Worm (Caenorhabditis elegans): Measurements from ENCODE around the gene cit-1.2.

cit-1.2 gene

ce11 chrIII:7973201-7973767, 37.3 kb upstream of the cit-1.2 start, which contains the start of the genes eef-1B.1 and aco-2 (continued):
- TF ChIP-seq ztf-6 (GFP tag; IDR thresholded peaks at IDR 0.05) (no peak), F57A8.1 (GFP tag; optimal IDR thresholded peaks at IDR 0.05) (no peak), K12H6.12 (tag; optimal IDR thresholded peaks at IDR 0.05) (peak; percentile 52), dox-1 (GFP tag; IDR thresholded peaks at IDR 0.05) (peak; percentile 88), Y53G8AR.9 (GFP tag; conservative IDR thresholded peaks at IDR 0.05) (peak; percentile 78), rcor-1 (GFP tag; IDR thresholded peaks at IDR 0.05) (peak; percentile 67), ccch-3 (GFP tag; optimal IDR thresholded peaks at IDR 0.05) (no peak), lsl-1 (GFP tag; optimal IDR thresholded peaks at IDR 0.05) (peak; percentile 72), let-526 (GFP tag; IDR thresholded peaks at IDR 0.05) (no peak), lin-54 (GFP tag; optimal IDR thresholded peaks at IDR 0.05) (peak; percentile 86), snpc-4 (GFP tag; optimal IDR thresholded peaks at IDR 0.05) (no peak), snpc-4 (tag; optimal IDR thresholded peaks at IDR 0.05) (peak; percentile 2 to 63 (median 54)), D2030.7 (GFP tag; IDR thresholded peaks at IDR 0.05) (peak; percentile 56), madf-10 (tag; optimal IDR thresholded peaks at IDR 0.05) (peak; percentile 52), B0035.1 (tag; optimal IDR thresholded peaks at IDR 0.05) (no peak), nfyb-1 (GFP tag; IDR thresholded peaks at IDR 0.05) (peak; percentile 85), snpc-3.4 (tag; optimal IDR thresholded peaks at IDR 0.05) (no peak), madf-8 (GFP tag; conservative IDR thresholded peaks at IDR 0.05) (peak; percentile 56; the same call in 1 of the 2 replicates), lin-40 (tag; optimal IDR thresholded peaks at IDR 0.05) (peak; percentile 84), snpc-1.1 (tag; optimal IDR thresholded peaks at IDR 0.05; ENCODE audit: insufficient read depth) (no peak), mxl-1 (tag; optimal IDR thresholded peaks at IDR 0.05) (no peak), let-607 (tag; optimal IDR thresholded peaks at IDR 0.05) (peak; percentile 9 to 69), attf-3 (GFP tag; conservative IDR thresholded peaks at IDR 0.05) (peak; percentile 72), die-1 (tag; optimal IDR thresholded peaks at IDR 0.05) (no peak), F23B12.7 (tag; optimal IDR thresholded peaks at IDR 0.05; ENCODE audit: insufficient read depth) (peak; percentile 57), C06A6.2 (GFP tag; conservative IDR thresholded peaks at IDR 0.05) (peak; percentile 64; the same call in 1 of the 2 replicates), F33H1.4 (GFP tag; IDR thresholded peaks at IDR 0.05) (peak; percentile 89), xnd-1 (tag; optimal IDR thresholded peaks at IDR 0.05) (peak; percentile 40), ceh-27 (GFP tag; optimal IDR thresholded peaks at IDR 0.05) (peak; percentile 77), Y95B8A.8 (GFP tag; IDR thresholded peaks at IDR 0.05) (peak; percentile 64; the same call in 1 of the 2 replicates), ztf-18 (tag; optimal IDR thresholded peaks at IDR 0.05) (peak; percentile 98), hmg-1.2 (GFP tag; IDR thresholded peaks at IDR 0.05) (peak; percentile 55), somi-1 (GFP tag; optimal IDR thresholded peaks at IDR 0.05) (no peak), gei-17 (GFP tag; optimal IDR thresholded peaks at IDR 0.05) (peak; percentile 54), ets-4 (GFP tag; optimal IDR thresholded peaks at IDR 0.05) (peak; percentile 63), tbp1 (GFP tag; optimal IDR thresholded peaks at IDR 0.05) (peak; percentile 70), nfya-2 (GFP tag; IDR thresholded peaks at IDR 0.05) (no peak), pbrm-1 (GFP tag; IDR thresholded peaks at IDR 0.05) (peak; percentile 81), atf-7 (tag; optimal IDR thresholded peaks at IDR 0.05) (peak; percentile 36), bed-1 (GFP tag; IDR thresholded peaks at IDR 0.05) (no peak), rec-8 (tag; optimal IDR thresholded peaks at IDR 0.05) (no peak), ekl-4 (GFP tag; IDR thresholded peaks at IDR 0.05) (peak; percentile 87), madf-3 (GFP tag; IDR thresholded peaks at IDR 0.05) (peak; percentile 92), F22D6.2 (tag; optimal IDR thresholded peaks at IDR 0.05) (no peak), ztf-26 (tag; optimal IDR thresholded peaks at IDR 0.05) (peak; percentile 74), ama-1 (optimal IDR thresholded peaks at IDR 0.05) (peak; percentile 33), ama-1 (GFP tag; optimal IDR thresholded peaks at IDR 0.05) (no peak), lir-1 (GFP tag; conservative IDR thresholded peaks at IDR 0.05) (peak; percentile 42; the same call in 1 of the 2 replicates)

All from whole organism, young adult.